Fruit fly (Drosophila melanogaster) whole organism, embryonic: ENCODE results near the gene CstF50.
A peak's percentile ranks its signal among the peaks of the same experiment; 100 is the strongest.

Experiments used
- Bgb ChIP-seq: fragments of 200-800 bp; sonication (Bioruptor generic); IDR thresholded peaks from 2 replicates; pipeline ENCODE4 v1.3.6; 2022; ENCODE audit warnings: missing biosample characterization, missing genetic modification characterization; ENCODE audit not compliant: partially characterized antibody
- CG10462 ChIP-seq: fragments of 200-800 bp; sonication (Bioruptor generic); optimal IDR thresholded peaks from 2 replicates; lab custom pipeline; 2016; ENCODE audit warnings: missing biosample characterization, missing genetic modification characterization
- CG10979 ChIP-seq: fragments of 200-800 bp; sonication (Bioruptor generic); optimal IDR thresholded peaks from 2 replicates; lab custom pipeline; 2018; ENCODE audit warnings: missing biosample characterization, mild to moderate bottlenecking, missing genetic modification characterization, moderate library complexity
- CG11093 ChIP-seq: fragments of 200-800 bp; sonication (Bioruptor generic); IDR thresholded peaks from 3 replicates; pipeline ENCODE4 v1.3.6; 2022; ENCODE audit warnings: missing biosample characterization, missing genetic modification characterization
- CG12299 ChIP-seq: fragments of 200-800 bp; sonication (Bioruptor generic); optimal IDR thresholded peaks from 2 replicates; lab custom pipeline; 2018; ENCODE audit warnings: missing biosample characterization, mild to moderate bottlenecking, missing genetic modification characterization
- CG14667 ChIP-seq: fragments of 200-800 bp; sonication (Bioruptor generic); IDR thresholded peaks from 2 replicates; pipeline ENCODE4 v1.3.6; 2022; ENCODE audit warnings: missing biosample characterization, missing genetic modification characterization
- CG1529 ChIP-seq: fragments of 200-800 bp; sonication (Bioruptor generic); optimal IDR thresholded peaks from 3 replicates; lab custom pipeline; 2018; ENCODE audit warnings: missing biosample characterization, missing genetic modification characterization
- CG1832 ChIP-seq: fragments of 200-800 bp; sonication (Bioruptor generic); optimal IDR thresholded peaks from 2 replicates; lab custom pipeline; 2017; ENCODE audit warnings: missing biosample characterization, mild to moderate bottlenecking, missing genetic modification characterization, inconsistent platforms
- CG2199 ChIP-seq: fragments of 200-800 bp; sonication (Bioruptor generic); IDR thresholded peaks from 3 replicates; pipeline ENCODE4 v1.3.6; 2022; ENCODE audit warnings: missing biosample characterization, missing genetic modification characterization
- CG30403 ChIP-seq: fragments of 200-800 bp; sonication (Bioruptor generic); optimal IDR thresholded peaks from 3 replicates; lab custom pipeline; 2016; ENCODE audit warnings: missing biosample characterization, missing genetic modification characterization
- CG31224 ChIP-seq: fragments of 200-800 bp; sonication (Bioruptor generic); IDR thresholded peaks from 2 replicates; pipeline ENCODE4 v1.3.6; 2022; ENCODE audit warnings: missing biosample characterization, missing genetic modification characterization
- CG3163 ChIP-seq: fragments of 200-800 bp; sonication (Bioruptor generic); optimal IDR thresholded peaks from 3 replicates; lab custom pipeline; 2016; ENCODE audit warnings: missing biosample characterization, missing genetic modification characterization
- CG32532 ChIP-seq: fragments of 200-800 bp; sonication (Bioruptor generic); IDR thresholded peaks from 2 replicates; pipeline ENCODE4 v1.3.6; 2022; ENCODE audit warnings: missing biosample characterization, missing genetic modification characterization
- CG3407 ChIP-seq: fragments of 200-800 bp; sonication (Bioruptor generic); optimal IDR thresholded peaks from 2 replicates; lab custom pipeline; 2018; ENCODE audit warnings: missing biosample characterization, mild to moderate bottlenecking, missing genetic modification characterization
- CG34224 ChIP-seq: fragments of 200-800 bp; sonication (Bioruptor generic); IDR thresholded peaks from 3 replicates; pipeline ENCODE4 v1.3.6; 2022; ENCODE audit warnings: missing biosample characterization, missing genetic modification characterization; ENCODE audit not compliant: partially characterized antibody
- CG34422 ChIP-seq: fragments of 200-800 bp; sonication (Bioruptor generic); IDR thresholded peaks from 3 replicates; pipeline ENCODE4 v1.3.6; 2022; ENCODE audit warnings: missing biosample characterization, missing genetic modification characterization
- CG4328 ChIP-seq: fragments of 200-800 bp; sonication (Bioruptor generic); optimal IDR thresholded peaks from 3 replicates; lab custom pipeline; 2017; ENCODE audit warnings: missing biosample characterization, missing genetic modification reagents, missing genetic modification characterization
- CG4617 ChIP-seq: fragments of 200-800 bp; sonication (Bioruptor generic); optimal IDR thresholded peaks from 3 replicates; lab custom pipeline; 2016; ENCODE audit warnings: missing biosample characterization, missing genetic modification characterization, borderline replicate concordance
- CG5180 ChIP-seq: fragments of 200-800 bp; sonication (Bioruptor generic); optimal IDR thresholded peaks from 3 replicates; lab custom pipeline; 2017; ENCODE audit warnings: missing biosample characterization, missing genetic modification characterization, mild to moderate bottlenecking, moderate library complexity, missing genetic modification reagents
- CG6683 ChIP-seq: fragments of 200-800 bp; sonication (Bioruptor generic); optimal IDR thresholded peaks from 2 replicates; lab custom pipeline; 2017; ENCODE audit warnings: missing biosample characterization, mild to moderate bottlenecking, missing genetic modification characterization, missing genetic modification reagents
- CG7987 ChIP-seq: fragments of 200-800 bp; sonication (Bioruptor generic); optimal IDR thresholded peaks from 2 replicates; lab custom pipeline; 2018; ENCODE audit warnings: missing biosample characterization, mild to moderate bottlenecking, missing genetic modification characterization, moderate library complexity
- E2f1 ChIP-seq: fragments of 200-800 bp; sonication (Bioruptor generic); IDR thresholded peaks from 2 replicates; pipeline ENCODE4 v1.3.6; 2022; ENCODE audit warnings: missing biosample characterization, missing genetic modification characterization
- HHEX ChIP-seq: fragments of 200-800 bp; sonication (Bioruptor generic); optimal IDR thresholded peaks from 3 replicates; lab custom pipeline; 2017; ENCODE audit warnings: missing biosample characterization, mild to moderate bottlenecking, missing genetic modification characterization, missing genetic modification reagents
- Med ChIP-seq: fragments of 200-800 bp; sonication (Bioruptor generic); peaks from one replicate; lab custom pipeline; 2016; ENCODE audit warnings: missing biosample characterization, missing genetic modification characterization, mild to moderate bottlenecking, inconsistent platforms, moderate library complexity
- Myb ChIP-seq: fragments of 200-800 bp; sonication (Bioruptor generic); optimal IDR thresholded peaks from 2 replicates; lab custom pipeline; 2016; ENCODE audit warnings: missing biosample characterization, missing genetic modification characterization
- Oli ChIP-seq: fragments of 200-800 bp; sonication (Bioruptor generic); optimal IDR thresholded peaks from 2 replicates; lab custom pipeline; 2018; ENCODE audit warnings: missing biosample characterization, mild to moderate bottlenecking, missing genetic modification characterization, moderate library complexity
- Rx ChIP-seq: fragments of 200-800 bp; sonication (Bioruptor generic); IDR thresholded peaks from 2 replicates; pipeline ENCODE4 v1.3.6; 2022; ENCODE audit warnings: missing biosample characterization, missing genetic modification characterization
- Trl ChIP-seq, 3 experiments: fragments of >200 bp in 2 of 3; fragments of 200-800 bp in 1 of 3; sonication (Bioruptor generic) in 1 of 3; optimal IDR thresholded peaks; 2 replicates in 1 of 3; 3 replicates in 2 of 3; lab custom pipeline; 2016 to 2017; ENCODE audit warnings: missing biosample characterization in 1 of 3, missing genetic modification characterization in 1 of 3
- YL-1 ChIP-seq: fragments of 200-800 bp; sonication (Bioruptor generic); optimal IDR thresholded peaks from 3 replicates; lab custom pipeline; 2017; ENCODE audit warnings: missing biosample characterization, mild to moderate bottlenecking, missing genetic modification characterization
- amos ChIP-seq: fragments of 200-800 bp; sonication (Bioruptor generic); IDR thresholded peaks from 2 replicates; pipeline ENCODE4 v1.3.6; 2022; ENCODE audit warnings: missing biosample characterization, missing genetic modification characterization; ENCODE audit not compliant: partially characterized antibody
- dm ChIP-seq: fragments of 200-800 bp; sonication (Bioruptor generic); optimal IDR thresholded peaks from 3 replicates; lab custom pipeline; 2016; ENCODE audit warnings: missing biosample characterization, missing genetic modification characterization
- dpn ChIP-seq, 2 experiments: fragments of 200-800 bp; sonication (Bioruptor generic); optimal IDR thresholded peaks; 3 replicates each; lab custom pipeline; 2016; ENCODE audit warnings: missing biosample characterization in 2 of 2, missing genetic modification characterization in 2 of 2
- dysf ChIP-seq: fragments of 200-800 bp; sonication (Bioruptor generic); IDR thresholded peaks from 3 replicates; pipeline ENCODE4 v1.3.6; 2022; ENCODE audit warnings: missing biosample characterization, missing genetic modification characterization
- ems ChIP-seq: fragments of 200-800 bp; sonication (Bioruptor generic); optimal IDR thresholded peaks from 3 replicates; lab custom pipeline; 2016; ENCODE audit warnings: missing biosample characterization, missing genetic modification characterization
- knrl ChIP-seq: fragments of 200-800 bp; sonication (Bioruptor generic); IDR thresholded peaks from 3 replicates; pipeline ENCODE4 v1.3.6; 2022; ENCODE audit warnings: missing biosample characterization, missing genetic modification characterization; ENCODE audit not compliant: partially characterized antibody
- lab ChIP-seq: fragments of 200-800 bp; sonication (Bioruptor generic); optimal IDR thresholded peaks from 3 replicates; lab custom pipeline; 2017; ENCODE audit warnings: missing biosample characterization, missing genetic modification characterization, mild to moderate bottlenecking, moderate library complexity, missing genetic modification reagents
- lmd ChIP-seq: fragments of 200-800 bp; sonication (Bioruptor generic); IDR thresholded peaks from 2 replicates; pipeline ENCODE4 v1.3.6; 2022; ENCODE audit warnings: missing biosample characterization, missing genetic modification characterization
- odd ChIP-seq: fragments of 200-800 bp; sonication (Bioruptor generic); optimal IDR thresholded peaks from 2 replicates; lab custom pipeline; 2017; ENCODE audit warnings: missing biosample characterization, mild to moderate bottlenecking, missing genetic modification characterization
- pb ChIP-seq: fragments of 200-800 bp; sonication (Bioruptor generic); optimal IDR thresholded peaks from 3 replicates; lab custom pipeline; 2016; ENCODE audit warnings: missing biosample characterization, missing genetic modification characterization
- pfk ChIP-seq: fragments of 200-800 bp; sonication (Bioruptor generic); optimal IDR thresholded peaks from 2 replicates; lab custom pipeline; 2018; ENCODE audit warnings: missing biosample characterization, mild to moderate bottlenecking, missing genetic modification characterization, moderate library complexity
- sob ChIP-seq: fragments of 200-800 bp; sonication (Bioruptor generic); IDR thresholded peaks from 2 replicates; pipeline ENCODE4 v1.3.6; 2022; ENCODE audit warnings: missing biosample characterization, missing genetic modification characterization
- tll ChIP-seq, 2 experiments: fragments of 200-800 bp in 1 of 2; fragments of >200 bp in 1 of 2; sonication (Bioruptor generic) in 1 of 2; optimal IDR thresholded peaks; 2 replicates each; lab custom pipeline; 2017 to 2019; ENCODE audit warnings: missing biosample characterization in 2 of 2, missing genetic modification characterization in 2 of 2, mild to moderate bottlenecking in 1 of 2, moderate library complexity in 1 of 2
- trh ChIP-seq: fragments of 200-800 bp; sonication (Bioruptor generic); optimal IDR thresholded peaks from 2 replicates; lab custom pipeline; 2016; ENCODE audit warnings: missing biosample characterization, missing genetic modification characterization
- ttk ChIP-seq: fragments of 200-800 bp; sonication (Bioruptor generic); IDR thresholded peaks from 2 replicates; pipeline ENCODE4 v2.1.2; 2022; ENCODE audit warnings: missing biosample characterization, missing genetic modification characterization
- unpg ChIP-seq: fragments of 200-800 bp; sonication (Bioruptor generic); optimal IDR thresholded peaks from 3 replicates; lab custom pipeline; 2018; ENCODE audit warnings: missing biosample characterization, mild to moderate bottlenecking, missing genetic modification characterization, moderate library complexity
- vvl ChIP-seq: fragments of 200-800 bp; sonication (Bioruptor generic); IDR thresholded peaks from 2 replicates; pipeline ENCODE4 v1.3.6; 2022; ENCODE audit warnings: missing biosample characterization, missing genetic modification characterization
- wor ChIP-seq: fragments of 200-800 bp; sonication (Bioruptor generic); IDR thresholded peaks from 2 replicates; pipeline ENCODE4 v1.3.6; 2022; ENCODE audit warnings: missing biosample characterization, missing genetic modification characterization
- z ChIP-seq: fragments of 200-800 bp; sonication (Bioruptor generic); IDR thresholded peaks from 3 replicates; pipeline ENCODE4 v1.3.6; 2022; ENCODE audit warnings: missing biosample characterization, missing genetic modification characterization

The CstF50 gene

dm6 chr3R:31724580-31725320 lies 12.0 kb downstream of the CstF50 start (continued):
- TF ChIP-seq trh (GFP tag; lab: Kevin White, UChicago) (no peak), dm (GFP tag; lab: Kevin White, UChicago) (no peak), CG10979 (tag; lab: Kevin White, UChicago) (no peak), lmd (GFP tag; lab: Robert Waterston, UW) (no peak), CG12299 (tag; lab: Kevin White, UChicago) (no peak), CG30403 (GFP tag; lab: Kevin White, UChicago) (no peak), E2f1 (GFP tag; lab: Robert Waterston, UW) (no peak), wor (GFP tag; lab: Robert Waterston, UW) (no peak), dysf (GFP tag; lab: Robert Waterston, UW) (0 out of 3 replicates have a peak, but pooled peaks have one; percentile 23), CG2199 (peak; percentile 45; the same call in 2 of the 3 replicates), Trl (optimal IDR thresholded peaks at IDR 0.05; lab: Kevin White, UChicago) (peak; percentile 88), Trl (GFP tag; optimal IDR thresholded peaks at IDR 0.05; lab: Kevin White, UChicago) (peak; percentile 37), Med (peak; percentile 80), vvl (peak; percentile 66; the same call in 1 of the 2 replicates), CG3407 (GFP tag; lab: Kevin White, UChicago) (no peak), z (GFP tag; lab: Robert Waterston, UW) (peak; percentile 52; the same call in 1 of the 3 replicates), CG31224 (no peak), CG5180 (GFP tag; lab: Kevin White, UChicago) (no peak), sob (no peak), CG3163 (GFP tag; lab: Kevin White, UChicago) (peak; percentile 59), Bgb (peak; percentile 35; the same call in 1 of the 2 replicates), Rx (GFP tag; lab: Robert Waterston, UW) (no peak), CG34224 (GFP tag; lab: Robert Waterston, UW) (peak; percentile 37; the same call in 1 of the 3 replicates), CG11093 (GFP tag; lab: Robert Waterston, UW) (no peak), CG1529 (GFP tag; lab: Kevin White, UChicago) (no peak), pb (GFP tag; lab: Kevin White, UChicago) (no peak), CG4328 (GFP tag; lab: Kevin White, UChicago) (no peak), lab (GFP tag; lab: Kevin White, UChicago) (peak; percentile 24), dpn (GFP tag; optimal IDR thresholded peaks at IDR 0.05; lab: Kevin White, UChicago) (peak in 1 of 2 experiments; percentile 8), Oli (tag; lab: Kevin White, UChicago) (no peak), odd (no peak), amos (no peak; the same call in 1 of the 2 replicates), ttk (GFP tag; lab: Robert Waterston, UW) (0 out of 2 replicates have a peak, but pooled peaks have one; percentile 9), CG14667 (GFP tag; lab: Robert Waterston, UW) (no peak), pfk (GFP tag; lab: Kevin White, UChicago) (peak; percentile 13), CG6683 (no peak), unpg (GFP tag; lab: Kevin White, UChicago) (no peak), CG32532 (GFP tag; lab: Robert Waterston, UW) (0 out of 2 replicates have a peak, but pooled peaks have one; percentile 41), CG4617 (GFP tag; lab: Kevin White, UChicago) (no peak), tll (GFP tag; optimal IDR thresholded peaks at IDR 0.05; lab: Kevin White, UChicago) (peak in 1 of 2 experiments; percentile 11), ems (GFP tag; lab: Kevin White, UChicago) (no peak), CG1832 (GFP tag; lab: Kevin White, UChicago) (peak; percentile 51), HHEX (GFP tag; lab: Kevin White, UChicago) (no peak), CG10462 (GFP tag; lab: Kevin White, UChicago) (no peak), CG7987 (GFP tag; lab: Kevin White, UChicago) (no peak), Myb (no peak), YL-1 (GFP tag; lab: Kevin White, UChicago) (no peak), CG34422 (GFP tag; lab: Robert Waterston, UW) (peak; percentile 43; the same call in 1 of the 3 replicates), knrl (GFP tag; lab: Robert Waterston, UW) (no peak)
